Worm (Caenorhabditis elegans): Measurements from ENCODE around the gene srx-114.

ce11 chrII:5388786-5389421 is 44.1 kb downstream of the srx-114 start, which contains the start of gene rsp-4:
- TF ChIP-seq pes-1 (GFP tag; IDR thresholded peaks at IDR 0.05) (no peak), tbx-11 (GFP tag; IDR thresholded peaks at IDR 0.05) (no peak), scrt-1 (GFP tag; IDR thresholded peaks at IDR 0.05) (no peak), ama-1 (optimal IDR thresholded peaks at IDR 0.05) (no peak), tra-4 (tag; optimal IDR thresholded peaks at IDR 0.05) (no peak), ets-7 (tag; optimal IDR thresholded peaks at IDR 0.05) (no peak), F13C5.2 (tag; optimal IDR thresholded peaks at IDR 0.05) (no peak), hnd-1 (tag; optimal IDR thresholded peaks at IDR 0.05) (no peak)
